Worm (Caenorhabditis elegans) whole organism, L2 larva: ENCODE data around the gene unc-16.

Experiments
- alr-1 ChIP-seq: fragments of 150-350 bp; optimal IDR thresholded peaks from 2 replicates; lab custom pipeline; 2014; ENCODE audit warnings: missing biosample characterization, missing genetic modification characterization
- egl-27 ChIP-seq: sonication (generic microtip); optimal IDR thresholded peaks from 3 replicates; lab custom pipeline; 2017; ENCODE audit warnings: missing biosample characterization, missing genetic modification reagents, missing genetic modification characterization
- lin-13 ChIP-seq: fragments of 150-350 bp; optimal IDR thresholded peaks from 2 replicates; lab custom pipeline; 2014; ENCODE audit warnings: missing biosample characterization, missing genetic modification reagents, missing genetic modification characterization
- lsy-2 ChIP-seq, 2 experiments: fragments of 150-350 bp in 1 of 2; sonication (generic microtip) in 1 of 2; optimal IDR thresholded peaks; 2 replicates each; lab custom pipeline; 2014 to 2017; ENCODE audit warnings: missing biosample characterization in 2 of 2, missing genetic modification characterization in 2 of 2
- mab-5 ChIP-seq: fragments of 150-350 bp; optimal IDR thresholded peaks from 2 replicates; lab custom pipeline; 2014; ENCODE audit warnings: missing biosample characterization, missing genetic modification characterization
- nhr-237 ChIP-seq: fragments of 150-350 bp; optimal IDR thresholded peaks from 2 replicates; lab custom pipeline; 2014; ENCODE audit warnings: missing biosample characterization, missing genetic modification characterization
- nhr-6 ChIP-seq: fragments of 150-350 bp; optimal IDR thresholded peaks from 2 replicates; lab custom pipeline; 2014; ENCODE audit warnings: missing biosample characterization, missing genetic modification characterization
- peb-1 ChIP-seq: fragments of 150-350 bp; optimal IDR thresholded peaks from 2 replicates; lab custom pipeline; 2014; ENCODE audit warnings: missing biosample characterization, missing genetic modification characterization
- sma-3 ChIP-seq: sonication (generic microtip); optimal IDR thresholded peaks from 2 replicates; lab custom pipeline; 2016; ENCODE audit warnings: missing genetic modification reagents, missing genetic modification characterization, missing compliant biosample characterization
- snpc-4 ChIP-seq: fragments of 150-350 bp; optimal IDR thresholded peaks from 2 replicates; lab custom pipeline; 2014; ENCODE audit warnings: missing biosample characterization, missing genetic modification characterization

DNA sequence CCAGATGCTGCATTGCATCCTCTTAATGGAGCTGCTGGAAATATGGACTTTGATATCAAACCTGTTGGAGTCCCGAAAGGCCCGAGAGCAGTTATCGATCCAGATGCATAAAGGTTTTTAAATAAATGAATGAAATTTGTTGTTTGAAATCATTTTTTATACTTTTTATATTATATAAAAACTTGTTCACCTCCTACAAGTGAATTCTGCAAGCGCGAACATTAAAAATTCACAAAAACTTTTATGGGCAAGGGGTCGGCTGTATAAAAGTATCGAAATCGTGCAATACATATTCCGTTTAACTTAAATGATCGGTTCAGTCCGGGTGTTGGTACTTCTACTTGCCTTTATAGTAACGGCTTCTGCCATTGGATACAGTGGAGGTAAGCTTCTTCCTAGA is 52.1 kb downstream of the unc-16 start, which contains the start of gene F58A4.1:
- TF ChIP-seq sma-3 (GFP tag; lab: Kevin White, UChicago): no peak
- TF ChIP-seq lsy-2 (tag; optimal IDR thresholded peaks at IDR 0.05; lab: Kevin White, UChicago): no peak
- no peak for TF ChIP-seq nhr-237 (tag; lab: Kevin White, UChicago)
- no peak for TF ChIP-seq lin-13
- no peak for TF ChIP-seq mab-5 (tag; lab: Kevin White, UChicago)
- TF ChIP-seq nhr-6 (tag; lab: Kevin White, UChicago): no peak
- no peak for TF ChIP-seq alr-1
- TF ChIP-seq peb-1: no peak
- no peak for TF ChIP-seq egl-27 (tag; lab: Kevin White, UChicago)
- no peak for TF ChIP-seq snpc-4 (tag; lab: Kevin White, UChicago)
